Fruit fly (Drosophila melanogaster): ENCODE data around the gene ouib.
A peak's percentile ranks its signal among the peaks of the same experiment; 100 is the strongest.

The ouib gene

dm6 chr3R:8731597-8732263, 6.5 kb downstream of the ouib start, which contains the start of the genes M1BP and CG8202 (continued):
- peak; percentile 86 for TF ChIP-seq CG34422 (GFP tag; IDR thresholded peaks at IDR 0.05)
- peak; percentile 77 for TF ChIP-seq CG14667 (GFP tag; IDR thresholded peaks at IDR 0.05)
- no peak for TF ChIP-seq z (GFP tag; IDR thresholded peaks at IDR 0.05)
- no peak for TF ChIP-seq tna (GFP tag; IDR thresholded peaks at IDR 0.05; ENCODE audit: partially characterized antibody)
- peak; percentile 67; the same call in 1 of the 2 replicates for TF ChIP-seq esg (GFP tag; conservative IDR thresholded peaks at IDR 0.05)
- no peak for TF ChIP-seq CG16813 (GFP tag; IDR thresholded peaks at IDR 0.05; ENCODE audit: partially characterized antibody)
- peak; percentile 95 for TF ChIP-seq CG12391 (tag; optimal IDR thresholded peaks at IDR 0.05)
- TF ChIP-seq Antp (GFP tag; optimal IDR thresholded peaks at IDR 0.05), result peak; percentile 71
- TF ChIP-seq br (optimal IDR thresholded peaks at IDR 0.05), result no peak
- TF ChIP-seq CG4854 (GFP tag; optimal IDR thresholded peaks at IDR 0.05), result peak; percentile 25
- TF ChIP-seq twi (tag; optimal IDR thresholded peaks at IDR 0.05), result peak; percentile 89
- peak; percentile 56 for TF ChIP-seq wor (GFP tag; IDR thresholded peaks at IDR 0.05)
- peak; percentile 63 for TF ChIP-seq danr (GFP tag; IDR thresholded peaks at IDR 0.05)
- TF ChIP-seq Ets97D (GFP tag; optimal IDR thresholded peaks at IDR 0.05), result no peak
- peak; percentile 41 for TF ChIP-seq Myb (GFP tag; optimal IDR thresholded peaks at IDR 0.05)
- no peak for TF ChIP-seq pfk (GFP tag; optimal IDR thresholded peaks at IDR 0.05)
- TF ChIP-seq CG2129 (GFP tag; IDR thresholded peaks at IDR 0.05; ENCODE audit: partially characterized antibody), result no peak
- TF ChIP-seq knrl (GFP tag; IDR thresholded peaks at IDR 0.05; ENCODE audit: partially characterized antibody), result no peak
- peak; percentile 92 for TF ChIP-seq ranshi (GFP tag; IDR thresholded peaks at IDR 0.05)
- peak; percentile 78 for TF ChIP-seq ara (GFP tag; IDR thresholded peaks at IDR 0.05)
- no peak for TF ChIP-seq Dll (GFP tag; IDR thresholded peaks at IDR 0.05; ENCODE audit: partially characterized antibody)
- TF ChIP-seq tin (GFP tag; optimal IDR thresholded peaks at IDR 0.05), result peak; percentile 88
- no peak for TF ChIP-seq vnd (GFP tag; IDR thresholded peaks at IDR 0.05; ENCODE audit: partially characterized antibody)
- TF ChIP-seq slp2 (GFP tag; optimal IDR thresholded peaks at IDR 0.05), result peak; percentile 68
- TF ChIP-seq CG15011 (GFP tag; optimal IDR thresholded peaks at IDR 0.05), result no peak
- TF ChIP-seq CG7839 (tag; optimal IDR thresholded peaks at IDR 0.05), result peak; percentile 94
- TF ChIP-seq CTCF (GFP tag; optimal IDR thresholded peaks at IDR 0.05), result peak; percentile 39
- TF ChIP-seq CG9609 (GFP tag; optimal IDR thresholded peaks at IDR 0.05), result peak; percentile 38
- peak; percentile 66; the same call in 1 of the 3 replicates for TF ChIP-seq croc (GFP tag; conservative IDR thresholded peaks at IDR 0.05)
- TF ChIP-seq CG32772 (GFP tag; IDR thresholded peaks at IDR 0.05), result 0 out of 2 replicates have a peak, but pooled peaks have one; percentile 53
- peak; percentile 24 for TF ChIP-seq CG3838 (GFP tag; optimal IDR thresholded peaks at IDR 0.05)
- peak; percentile 87 for TF ChIP-seq CG11723 (GFP tag; optimal IDR thresholded peaks at IDR 0.05)
- peak; percentile 91 for TF ChIP-seq CG4424 (GFP tag; optimal IDR thresholded peaks at IDR 0.05)
- peak; percentile 82 for TF ChIP-seq CG2120 (GFP tag; optimal IDR thresholded peaks at IDR 0.05)
- TF ChIP-seq D19B (GFP tag; optimal IDR thresholded peaks at IDR 0.05), result peak; percentile 71
- peak; percentile 40 for TF ChIP-seq MESR4 (GFP tag; optimal IDR thresholded peaks at IDR 0.05)
- TF ChIP-seq hbn (GFP tag; IDR thresholded peaks at IDR 0.05; ENCODE audit: partially characterized antibody), result no peak
- TF ChIP-seq sim (GFP tag; IDR thresholded peaks at IDR 0.05), result 0 out of 2 replicates have a peak, but pooled peaks have one; percentile 30
- no peak for TF ChIP-seq zen2 (GFP tag; IDR thresholded peaks at IDR 0.05; ENCODE audit: partially characterized antibody)
- TF ChIP-seq Vsx1 (GFP tag; optimal IDR thresholded peaks at IDR 0.05), result no peak
- peak; percentile 79 for TF ChIP-seq CG3847 (GFP tag; IDR thresholded peaks at IDR 0.05)
- TF ChIP-seq Dek (tag; optimal IDR thresholded peaks at IDR 0.05), result no peak
- TF ChIP-seq CG5245 (GFP tag; optimal IDR thresholded peaks at IDR 0.05), result peak; percentile 76
- peak; percentile 17 for TF ChIP-seq gro (GFP tag; optimal IDR thresholded peaks at IDR 0.05)
- TF ChIP-seq Rfx (GFP tag; IDR thresholded peaks at IDR 0.05), result peak; percentile 80
- peak; percentile 59; the same call in 1 of the 2 replicates for TF ChIP-seq CG6272 (GFP tag; IDR thresholded peaks at IDR 0.05)
- TF ChIP-seq CG4328 (GFP tag; optimal IDR thresholded peaks at IDR 0.05), result peak; percentile 91
- peak; percentile 85 for TF ChIP-seq CG30020 (tag; optimal IDR thresholded peaks at IDR 0.05)
- no peak for TF ChIP-seq NK7.1 (GFP tag; optimal IDR thresholded peaks at IDR 0.05)
- peak; percentile 88 for TF ChIP-seq CG1602 (GFP tag; optimal IDR thresholded peaks at IDR 0.05)
